Fruit fly (Drosophila melanogaster): ENCODE data around the gene CG14692.

CG14692 gene

dm6 chr3R:10760966-10761855 lies 42.5 kb downstream of the CG14692 start, which contains the start of the genes MED7 and Cap-H2 (continued):
- TF ChIP-seq CG2120 (GFP tag; optimal IDR thresholded peaks at IDR 0.05) (peak; percentile 91), CG5953 (GFP tag; IDR thresholded peaks at IDR 0.05) (0 out of 2 replicates have a peak, but pooled peaks have one; percentile 59), CG15696 (tag; optimal IDR thresholded peaks at IDR 0.05) (peak; percentile 84), repo (GFP tag; optimal IDR thresholded peaks at IDR 0.05) (peak; percentile 55), Ets65A (GFP tag) (peak; percentile 96), jumu (GFP tag; optimal IDR thresholded peaks at IDR 0.05) (peak; percentile 72), sens (GFP tag) (peak; percentile 97), Med (GFP tag) (peak; percentile 98), CG9817 (tag; optimal IDR thresholded peaks at IDR 0.05) (peak; percentile 84), Asciz (GFP tag; optimal IDR thresholded peaks at IDR 0.05) (peak; percentile 36), Oli (tag; optimal IDR thresholded peaks at IDR 0.05) (peak; percentile 67), abd-A (tag; optimal IDR thresholded peaks at IDR 0.05) (no peak), CG9437 (GFP tag; optimal IDR thresholded peaks at IDR 0.05) (peak; percentile 43), CG16813 (GFP tag; IDR thresholded peaks at IDR 0.05; ENCODE audit: partially characterized antibody) (peak; percentile 99), CG10321 (GFP tag; IDR thresholded peaks at IDR 0.05) (no peak), Six4 (GFP tag; optimal IDR thresholded peaks at IDR 0.05) (peak; percentile 38), Hsf (GFP tag; optimal IDR thresholded peaks at IDR 0.05) (peak; percentile 87), CG14965 (GFP tag; optimal IDR thresholded peaks at IDR 0.05; ENCODE audit: borderline replicate concordance) (no peak), CG12236 (GFP tag; optimal IDR thresholded peaks at IDR 0.05) (peak; percentile 44), mirr (GFP tag; optimal IDR thresholded peaks at IDR 0.05) (no peak), CG12391 (tag; optimal IDR thresholded peaks at IDR 0.05) (peak; percentile 92), CG14441 (GFP tag; IDR thresholded peaks at IDR 0.05) (peak; percentile 84), CG17829 (tag; optimal IDR thresholded peaks at IDR 0.05) (peak; percentile 85), CG3407 (GFP tag; optimal IDR thresholded peaks at IDR 0.05) (peak; percentile 58), CG3163 (GFP tag; optimal IDR thresholded peaks at IDR 0.05) (peak; percentile 39), Dp (GFP tag; optimal IDR thresholded peaks at IDR 0.05) (peak; percentile 14), Camta (GFP tag; optimal IDR thresholded peaks at IDR 0.05) (peak; percentile 79), MBD-R2 (GFP tag; IDR thresholded peaks at IDR 0.05) (peak; percentile 91), CG2199 (GFP tag; IDR thresholded peaks at IDR 0.05) (0 out of 3 replicates have a peak, but pooled peaks have one; percentile 17), dan (GFP tag; IDR thresholded peaks at IDR 0.05) (no peak), hbn (GFP tag; IDR thresholded peaks at IDR 0.05; ENCODE audit: partially characterized antibody) (peak; percentile 99), org-1 (GFP tag; optimal IDR thresholded peaks at IDR 0.05) (no peak), gt (GFP tag; IDR thresholded peaks at IDR 0.05) (peak; percentile 62), ato (GFP tag; IDR thresholded peaks at IDR 0.05; ENCODE audit: partially characterized antibody) (peak; percentile 83), gce (GFP tag; IDR thresholded peaks at IDR 0.05) (no peak), CG6654 (GFP tag; optimal IDR thresholded peaks at IDR 0.05) (peak; percentile 7), cato (GFP tag; optimal IDR thresholded peaks at IDR 0.05; ENCODE audit: borderline replicate concordance) (peak; percentile 42), ac (GFP tag; optimal IDR thresholded peaks at IDR 0.05) (no peak), CG13624 (GFP tag; optimal IDR thresholded peaks at IDR 0.05) (peak; percentile 91), Hr3 (GFP tag; optimal IDR thresholded peaks at IDR 0.05) (peak; percentile 85), trem (tag; optimal IDR thresholded peaks at IDR 0.05) (peak; percentile 90), ash1 (GFP tag; optimal IDR thresholded peaks at IDR 0.05) (peak; percentile 50), B-H2 (GFP tag; optimal IDR thresholded peaks at IDR 0.05) (peak; percentile 62), E2f1 (GFP tag; IDR thresholded peaks at IDR 0.05) (peak; percentile 71), CrebB (tag; optimal IDR thresholded peaks at IDR 0.05) (peak; percentile 33), CG32767 (GFP tag; IDR thresholded peaks at IDR 0.05) (0 out of 2 replicates have a peak, but pooled peaks have one; percentile 37), CG8281 (tag; optimal IDR thresholded peaks at IDR 0.05) (no peak), tup (GFP tag; optimal IDR thresholded peaks at IDR 0.05) (peak; percentile 58)
